Fruit fly (Drosophila melanogaster) whole organism, prepupa: ENCODE results near the gene Rac1.
A peak's percentile ranks its signal among the peaks of the same experiment; 100 is the strongest.

Source experiments
- CG11294 ChIP-seq: fragments of 200-800 bp; sonication (Bioruptor generic); IDR thresholded peaks from 2 replicates; pipeline ENCODE4 v1.3.6; 2022; ENCODE audit warnings: missing biosample characterization, missing genetic modification characterization
- CG15336 ChIP-seq: fragments of 200-800 bp; sonication (Bioruptor generic); IDR thresholded peaks from 2 replicates; pipeline ENCODE4 v1.3.6; 2022; ENCODE audit warnings: missing biosample characterization, missing genetic modification characterization
- CG1621 ChIP-seq: fragments of 200-800 bp; sonication (Bioruptor generic); optimal IDR thresholded peaks from 3 replicates; lab custom pipeline; 2018; ENCODE audit warnings: missing biosample characterization, mild to moderate bottlenecking, missing genetic modification characterization
- CG6276 ChIP-seq: fragments of 200-800 bp; sonication (Bioruptor generic); optimal IDR thresholded peaks from 2 replicates; lab custom pipeline; 2017; ENCODE audit warnings: missing biosample characterization, mild to moderate bottlenecking, missing genetic modification characterization
- CG6854 ChIP-seq: fragments of 200-800 bp; sonication (Bioruptor generic); optimal IDR thresholded peaks from 2 replicates; lab custom pipeline; 2017; ENCODE audit warnings: missing biosample characterization, mild to moderate bottlenecking, missing genetic modification characterization
- CG8632 ChIP-seq: fragments of 200-800 bp; sonication (Bioruptor generic); optimal IDR thresholded peaks from 3 replicates; lab custom pipeline; 2016; ENCODE audit warnings: missing biosample characterization, missing genetic modification characterization
- Eip75B ChIP-seq: fragments of 200-800 bp; sonication (Bioruptor generic); optimal IDR thresholded peaks from 3 replicates; lab custom pipeline; 2016; ENCODE audit warnings: missing biosample characterization, missing genetic modification characterization
- Eip78C ChIP-seq: fragments of 200-800 bp; sonication (Bioruptor generic); peaks from one replicate; lab custom pipeline; 2016; ENCODE audit warnings: missing biosample characterization, missing genetic modification characterization
- Hr39 ChIP-seq: fragments of 200-800 bp; sonication (Bioruptor generic); optimal IDR thresholded peaks from 2 replicates; lab custom pipeline; 2016; ENCODE audit warnings: missing biosample characterization, missing genetic modification characterization
- Sox102F ChIP-seq: fragments of 200-800 bp; sonication (Bioruptor generic); optimal IDR thresholded peaks from 2 replicates; lab custom pipeline; 2016; ENCODE audit warnings: missing biosample characterization, mild to moderate bottlenecking, missing genetic modification characterization
- cyc ChIP-seq: fragments of 200-800 bp; sonication (Bioruptor generic); optimal IDR thresholded peaks from 3 replicates; lab custom pipeline; 2016; ENCODE audit warnings: missing biosample characterization, missing genetic modification characterization
- fd59A ChIP-seq: fragments of 200-800 bp; sonication (Bioruptor generic); optimal IDR thresholded peaks from 2 replicates; lab custom pipeline; 2017; ENCODE audit warnings: missing biosample characterization, mild to moderate bottlenecking, missing genetic modification characterization, missing genetic modification reagents
- pdm3 ChIP-seq: fragments of 200-800 bp; sonication (Bioruptor generic); optimal IDR thresholded peaks from 3 replicates; lab custom pipeline; 2016; ENCODE audit warnings: missing biosample characterization, missing genetic modification characterization

dm6 chr3L:1265423-1266002, 37.0 kb downstream of the Rac1 start:
- no peak for TF ChIP-seq cyc (GFP tag; lab: Kevin White, UChicago)
- TF ChIP-seq CG6276 (GFP tag; lab: Kevin White, UChicago), result no peak
- TF ChIP-seq CG6854 (GFP tag; lab: Kevin White, UChicago), result peak; percentile 14
- TF ChIP-seq CG11294 (GFP tag; lab: Robert Waterston, UW), result no peak
- TF ChIP-seq pdm3 (GFP tag; lab: Kevin White, UChicago), result no peak
- no peak for TF ChIP-seq fd59A (GFP tag; lab: Kevin White, UChicago)
- TF ChIP-seq CG15336, result peak; percentile 14; the same call in 1 of the 2 replicates
- no peak for TF ChIP-seq CG8632 (GFP tag; lab: Kevin White, UChicago)
- no peak for TF ChIP-seq Eip75B
- no peak for TF ChIP-seq Hr39 (GFP tag; lab: Kevin White, UChicago)
- TF ChIP-seq Sox102F (GFP tag; lab: Kevin White, UChicago), result no peak
- TF ChIP-seq CG1621 (tag; lab: Kevin White, UChicago), result peak; percentile 16
- TF ChIP-seq Eip78C (GFP tag; lab: Kevin White, UChicago), result no peak
